Worm (Caenorhabditis elegans) whole organism, midembryonic: ENCODE data around the gene EGAP9.3.
A peak's percentile ranks its signal among the peaks of the same experiment; 100 is the strongest.

Experiments
- T22C8.4 ChIP-seq: fragments of 200-800 bp; sonication (Bioruptor generic); IDR thresholded peaks from 2 replicates; pipeline ENCODE4 v1.3.6; 2022; ENCODE audit warnings: missing genetic modification characterization, missing compliant biosample characterization
- cog-1 ChIP-seq: sonication (generic microtip); optimal IDR thresholded peaks from 2 replicates; lab custom pipeline; 2016; ENCODE audit warnings: missing genetic modification characterization, missing compliant biosample characterization
- flt-1 ChIP-seq: fragments of 200-800 bp; sonication (Bioruptor generic); IDR thresholded peaks from 2 replicates; pipeline ENCODE4 v1.3.6; 2022; ENCODE audit warnings: missing genetic modification characterization, missing compliant biosample characterization
- klf-2 ChIP-seq: fragments of 200-800 bp; sonication (Bioruptor generic); conservative IDR thresholded peaks from 2 replicates; pipeline ENCODE4 v1.3.6; 2022; ENCODE audit warnings: missing genetic modification reagents, missing genetic modification characterization, missing compliant biosample characterization
- med-1 ChIP-seq: sonication (generic microtip); optimal IDR thresholded peaks from 2 replicates; lab custom pipeline; 2017; ENCODE audit warnings: missing genetic modification characterization, mild to moderate bottlenecking, missing compliant biosample characterization, antibody characterized with exemption, missing genetic modification reagents; ENCODE audit not compliant: insufficient read depth
- ref-1 ChIP-seq: fragments of 200-800 bp; sonication (Bioruptor generic); conservative IDR thresholded peaks from 2 replicates; pipeline ENCODE4 v1.3.6; 2022; ENCODE audit warnings: missing genetic modification reagents, missing genetic modification characterization, missing compliant biosample characterization
- tab-1 ChIP-seq: fragments of 200-800 bp; sonication (Bioruptor generic); IDR thresholded peaks from 2 replicates; pipeline ENCODE4 v1.3.6; 2022; ENCODE audit warnings: missing genetic modification characterization, missing compliant biosample characterization
- ztf-23 ChIP-seq: fragments of 200-800 bp; sonication (Bioruptor generic); IDR thresholded peaks from 2 replicates; pipeline ENCODE4 v1.3.6; 2022; ENCODE audit warnings: missing genetic modification reagents, missing genetic modification characterization, missing compliant biosample characterization
- ztf-29 ChIP-seq: fragments of 200-800 bp; sonication (Bioruptor generic); IDR thresholded peaks from 2 replicates; pipeline ENCODE4 v1.3.6; 2022; ENCODE audit warnings: missing genetic modification reagents, missing genetic modification characterization, missing compliant biosample characterization

The EGAP9.3 gene

ce11 chrV:6561592-6561991 is 18.3 kb downstream of the EGAP9.3 start, which contains the start of gene spp-19:
spp-19 (minus strand) TSS chrV:6561692.
- no peak for TF ChIP-seq ztf-29 (GFP tag; lab: Robert Waterston, UW)
- TF ChIP-seq klf-2 = no peak
- TF ChIP-seq tab-1 (GFP tag; lab: Robert Waterston, UW) = no peak
- no peak for TF ChIP-seq med-1 (GFP tag; lab: Kevin White, UChicago)
- no peak for TF ChIP-seq T22C8.4 (GFP tag; lab: Robert Waterston, UW)
- no peak for TF ChIP-seq flt-1 (GFP tag; lab: Robert Waterston, UW)
- no peak for TF ChIP-seq cog-1 (tag; lab: Kevin White, UChicago)
- no peak for TF ChIP-seq ztf-23 (GFP tag; lab: Robert Waterston, UW)
- TF ChIP-seq ref-1 (GFP tag; lab: Robert Waterston, UW) = no peak

- TF ChIP-seq cog-1 (tag; lab: Kevin White, UChicago) (no peak), ztf-29 (GFP tag; lab: Robert Waterston, UW) (0 out of 2 replicates have a peak, but pooled peaks have one; percentile 12)
Measured at ce11 chrV:6559585-6559984, 20.3 kb downstream of the EGAP9.3 start.

DNA sequence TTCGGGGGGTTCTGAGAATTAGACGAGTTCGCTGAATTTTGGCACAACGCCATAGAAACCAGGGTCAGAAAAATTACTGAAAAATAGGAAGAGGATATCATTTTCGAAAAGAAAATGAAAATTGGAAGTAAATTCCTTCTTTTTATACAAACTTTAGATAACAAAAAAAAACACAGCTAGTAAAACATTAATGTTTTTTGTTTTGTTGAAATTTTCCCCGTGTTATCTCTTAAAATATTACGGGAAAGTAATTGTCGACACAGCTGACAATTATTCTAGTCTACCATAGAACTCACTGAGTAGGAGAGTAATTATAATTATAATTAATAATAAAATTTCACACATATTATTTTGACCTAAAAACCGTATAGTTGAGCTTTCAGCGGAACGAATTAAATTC is 20.8 kb downstream of the EGAP9.3 start, which contains the start of gene spp-26:
Gene spp-26 (minus strand): TSS at position 101 of the 400 bp plus-strand sequence.
- TF ChIP-seq med-1 (GFP tag; lab: Kevin White, UChicago) (no peak), ztf-23 (GFP tag; lab: Robert Waterston, UW) (no peak)

ce11 chrV:6558103-6558502 is 21.8 kb downstream of the EGAP9.3 start, which contains the start of gene spp-20:
spp-20 (minus strand) TSS chrV:6558203.
- TF ChIP-seq med-1 (GFP tag; lab: Kevin White, UChicago) = no peak
- no peak for TF ChIP-seq klf-2
- TF ChIP-seq cog-1 (tag; lab: Kevin White, UChicago) = no peak

DNA sequence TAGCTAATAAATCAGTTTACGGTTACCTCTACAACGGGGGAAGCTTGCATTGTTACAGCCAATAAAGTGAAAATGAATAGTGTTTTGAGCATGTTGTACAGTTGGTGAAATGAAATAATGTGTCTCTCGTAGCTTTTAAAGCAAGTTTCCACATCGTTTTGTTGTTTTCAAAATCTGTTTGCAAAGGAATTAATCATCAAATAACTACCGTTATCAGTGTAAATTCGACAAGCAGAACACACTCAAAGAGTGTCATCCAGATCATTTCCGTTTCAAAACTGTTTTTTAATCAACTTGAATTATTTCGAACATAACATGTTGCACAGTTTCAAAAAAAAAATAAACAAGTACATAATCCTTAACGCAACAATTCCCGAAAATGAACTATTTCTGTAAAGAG is 22.9 kb downstream of the EGAP9.3 start, which contains the start of gene spp-27:
Gene spp-27 (minus strand): TSS at position 101 of the 400 bp plus-strand sequence.
- TF ChIP-seq cog-1 (tag; lab: Kevin White, UChicago) = no peak
- no peak for TF ChIP-seq tab-1 (GFP tag; lab: Robert Waterston, UW)
- no peak for TF ChIP-seq ztf-29 (GFP tag; lab: Robert Waterston, UW)
- TF ChIP-seq klf-2 = no peak
- TF ChIP-seq ztf-23 (GFP tag; lab: Robert Waterston, UW) = no peak
- no peak for TF ChIP-seq ref-1 (GFP tag; lab: Robert Waterston, UW)
- no peak for TF ChIP-seq med-1 (GFP tag; lab: Kevin White, UChicago)
- TF ChIP-seq T22C8.4 (GFP tag; lab: Robert Waterston, UW) = no peak
- no peak for TF ChIP-seq flt-1 (GFP tag; lab: Robert Waterston, UW)

DNA sequence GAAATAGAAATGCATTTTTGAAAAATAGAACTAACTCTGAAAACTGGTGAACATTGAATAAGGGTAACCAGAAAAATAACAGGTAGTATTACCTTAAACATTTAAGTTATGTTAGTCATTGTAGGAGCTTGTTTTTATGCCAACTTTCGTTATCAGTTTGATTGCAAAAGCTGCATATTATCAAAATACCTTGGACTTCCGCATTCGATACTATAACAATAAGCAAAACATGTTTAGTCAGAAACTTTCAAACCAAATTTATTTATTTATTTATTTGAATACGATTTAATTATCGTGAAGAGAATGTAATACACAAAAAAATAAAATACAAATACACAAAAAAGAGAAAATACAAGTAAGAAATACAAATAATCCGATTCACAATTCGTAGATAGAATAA is 25.6 kb downstream of the EGAP9.3 start, which contains the start of gene K04A8.19:
Gene K04A8.19 (minus strand): TSS at position 101 of the 400 bp plus-strand sequence.
- TF ChIP-seq flt-1 (GFP tag; lab: Robert Waterston, UW) = no peak
- TF ChIP-seq ref-1 (GFP tag; lab: Robert Waterston, UW) = no peak
- TF ChIP-seq ztf-23 (GFP tag; lab: Robert Waterston, UW) = no peak
- TF ChIP-seq cog-1 (tag; lab: Kevin White, UChicago) = no peak
- TF ChIP-seq ztf-29 (GFP tag; lab: Robert Waterston, UW) = no peak
- no peak for TF ChIP-seq T22C8.4 (GFP tag; lab: Robert Waterston, UW)
- TF ChIP-seq klf-2 = no peak
- no peak for TF ChIP-seq med-1 (GFP tag; lab: Kevin White, UChicago)
- TF ChIP-seq tab-1 (GFP tag; lab: Robert Waterston, UW) = no peak

- TF ChIP-seq ztf-23 (GFP tag; lab: Robert Waterston, UW) (no peak), tab-1 (GFP tag; lab: Robert Waterston, UW) (0 out of 2 replicates have a peak, but pooled peaks have one; percentile 57), klf-2 (no peak), cog-1 (tag; lab: Kevin White, UChicago) (no peak), flt-1 (GFP tag; lab: Robert Waterston, UW) (peak; percentile 60; the same call in 1 of the 2 replicates), med-1 (GFP tag; lab: Kevin White, UChicago) (no peak), ztf-29 (GFP tag; lab: Robert Waterston, UW) (no peak), ref-1 (GFP tag; lab: Robert Waterston, UW) (peak; percentile 51; the same call in 1 of the 2 replicates), T22C8.4 (GFP tag; lab: Robert Waterston, UW) (no peak; the same call in 1 of the 2 replicates)
Measured at ce11 chrV:6551707-6552390, 28.1 kb downstream of the EGAP9.3 start, which contains the start of gene twk-10. twk-10 (plus strand) TSS chrV:6552340.

DNA sequence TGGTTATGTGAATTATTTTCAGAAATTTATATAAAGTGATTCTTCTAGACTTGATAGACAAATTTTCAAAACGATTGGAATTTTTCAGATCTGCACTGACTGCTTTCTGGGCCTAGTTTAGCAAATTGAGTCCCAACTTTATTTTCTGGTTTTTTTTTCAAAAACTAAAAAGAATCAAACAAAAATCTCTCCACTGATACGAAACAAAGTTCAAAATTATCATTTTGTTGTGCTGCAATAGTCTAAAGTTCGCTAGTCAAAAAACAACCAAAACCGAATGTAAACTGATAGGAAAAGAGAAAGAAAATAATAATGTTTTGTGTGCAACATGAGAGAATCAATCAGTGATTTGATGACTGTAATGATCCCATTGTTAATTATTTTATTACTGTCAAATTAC is 30.1 kb downstream of the EGAP9.3 start, which contains the start of gene lipl-4:
Gene lipl-4 (plus strand): TSS at position 301 of the 400 bp plus-strand sequence.
- no peak for TF ChIP-seq ref-1 (GFP tag; lab: Robert Waterston, UW)
- TF ChIP-seq ztf-29 (GFP tag; lab: Robert Waterston, UW) = no peak
- TF ChIP-seq flt-1 (GFP tag; lab: Robert Waterston, UW) = no peak
- no peak for TF ChIP-seq tab-1 (GFP tag; lab: Robert Waterston, UW)
- no peak for TF ChIP-seq ztf-23 (GFP tag; lab: Robert Waterston, UW)
- TF ChIP-seq T22C8.4 (GFP tag; lab: Robert Waterston, UW) = no peak
- TF ChIP-seq cog-1 (tag; lab: Kevin White, UChicago) = no peak
- TF ChIP-seq klf-2 = no peak
- TF ChIP-seq med-1 (GFP tag; lab: Kevin White, UChicago) = no peak

DNA sequence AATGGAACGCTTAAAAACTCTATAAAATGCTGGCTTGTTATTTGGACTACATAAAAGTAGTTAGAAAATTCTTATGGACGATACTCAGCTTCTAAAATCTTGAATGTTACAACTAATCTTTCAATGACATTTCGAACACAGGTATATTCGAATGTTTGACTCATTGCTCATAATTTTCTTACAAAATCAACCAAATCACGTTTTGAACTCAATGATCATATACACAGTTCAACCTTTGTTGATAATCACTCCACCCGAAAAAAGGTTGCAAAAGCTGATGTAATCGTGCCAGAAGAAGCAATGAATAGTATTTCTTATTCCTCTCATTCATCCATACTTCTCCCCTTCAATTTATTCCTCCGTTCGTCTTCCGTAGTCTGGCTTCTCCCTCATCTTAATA is 30.8 kb downstream of the EGAP9.3 start, which contains the start of gene K04A8.20:
Gene K04A8.20 (plus strand): TSS at position 301 of the 400 bp plus-strand sequence.
- TF ChIP-seq med-1 (GFP tag; lab: Kevin White, UChicago) (no peak), ztf-23 (GFP tag; lab: Robert Waterston, UW) (no peak), ref-1 (GFP tag; lab: Robert Waterston, UW) (no peak), cog-1 (tag; lab: Kevin White, UChicago) (no peak)
